Fruit fly (Drosophila melanogaster) ovary, adult (tissue): ENCODE results near the gene Sclp.

Experiments
- CG17801 ChIP-seq: fragments of 200-800 bp; optimal IDR thresholded peaks from 2 replicates; lab custom pipeline; 2019; ENCODE audit warnings: missing biosample characterization, mild to moderate bottlenecking, missing genetic modification characterization, moderate library complexity; ENCODE audit not compliant: partially characterized antibody

Gene Sclp

DNA sequence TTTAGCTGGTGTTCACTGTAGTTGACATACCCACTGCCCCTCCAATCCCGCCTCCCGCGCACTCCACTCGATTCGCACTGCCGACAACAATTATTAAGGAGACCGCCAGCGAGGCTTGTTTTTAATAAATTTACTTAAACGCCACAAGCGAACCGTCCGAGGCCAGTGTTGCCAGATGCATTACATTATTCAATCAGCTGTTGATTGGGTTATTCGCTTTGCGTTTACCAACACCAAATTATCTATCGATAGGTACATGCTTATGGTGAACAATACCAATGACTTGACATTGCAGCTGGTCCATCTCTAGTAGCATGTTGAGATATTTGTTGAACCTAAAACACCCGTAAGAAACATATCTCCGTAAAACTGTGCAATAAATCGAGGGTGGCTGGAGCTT lies 37.5 kb downstream of the Sclp start, which contains the start of the genes CG10353 and SelG:
CG10353 (minus strand) TSS at position 187 of the 400 bp plus-strand sequence.
SelG (plus strand) TSS at position 309 of the 400 bp plus-strand sequence.
- peak; percentile 71 for TF ChIP-seq CG17801 (GFP tag; lab: Kevin White, UChicago)

- no peak for TF ChIP-seq CG17801 (GFP tag; lab: Kevin White, UChicago)
These were observed 39.1 kb downstream of the Sclp start for dm6 chrX:11885356-11885755.

DNA sequence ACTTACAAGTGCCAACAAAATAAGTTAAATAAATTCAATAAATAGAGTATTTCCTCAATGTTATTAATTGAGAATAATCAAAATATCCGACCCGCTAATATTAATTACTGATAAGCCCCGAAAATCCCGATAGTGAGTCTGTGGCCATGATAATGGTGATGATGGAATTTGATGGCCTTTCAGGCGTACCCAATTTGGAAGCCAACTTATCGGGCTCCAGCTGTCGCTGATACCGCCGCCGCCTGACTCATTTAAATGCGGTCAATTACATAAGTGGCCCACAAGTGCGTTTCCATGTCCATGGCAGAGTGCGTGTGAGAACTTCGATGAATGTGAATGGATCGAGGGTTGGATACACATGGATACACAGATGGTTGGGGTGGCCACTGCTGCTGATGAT lies 40.3 kb downstream of the Sclp start:
- no peak for TF ChIP-seq CG17801 (GFP tag; lab: Kevin White, UChicago)

DNA sequence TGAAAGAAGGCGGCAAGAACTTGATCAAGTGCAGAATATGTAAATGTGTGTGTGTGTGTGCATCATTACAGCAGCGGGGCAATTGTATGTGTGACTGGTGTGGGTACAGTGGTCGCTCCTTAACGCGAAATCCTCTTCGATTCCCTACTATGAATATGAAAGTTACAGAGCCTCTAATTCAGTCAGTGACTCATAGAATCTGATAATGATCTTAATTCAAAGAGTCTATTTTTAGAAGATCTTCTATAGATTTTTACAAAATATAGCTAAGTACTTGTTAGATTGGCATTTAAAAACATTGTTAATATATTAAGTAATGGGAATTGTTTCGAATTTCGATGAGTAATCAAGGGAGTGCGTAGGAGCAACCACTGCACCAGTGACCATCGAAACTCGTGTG lies 42.0 kb downstream of the Sclp start:
- peak; percentile 13 for TF ChIP-seq CG17801 (GFP tag; lab: Kevin White, UChicago)

DNA sequence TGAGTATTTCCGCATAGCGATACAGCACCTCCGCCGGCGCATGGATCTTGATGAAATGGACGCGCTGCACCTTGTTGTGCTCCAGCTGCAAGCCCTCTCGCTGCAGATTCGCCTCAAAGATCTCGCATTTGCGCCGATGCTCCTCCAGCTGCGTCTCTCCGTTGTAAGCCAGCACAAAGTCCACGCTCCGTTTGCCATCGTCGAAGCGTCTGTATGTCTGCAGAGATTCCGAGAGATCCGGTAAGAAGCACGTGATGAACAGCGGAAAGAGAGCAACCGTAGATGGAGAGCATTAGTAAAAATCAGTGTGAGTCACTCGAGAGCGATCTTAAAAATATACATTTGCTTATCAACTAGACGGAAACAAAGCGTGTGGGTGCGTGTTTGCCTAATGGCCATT lies 42.8 kb downstream of the Sclp start:
- no peak for TF ChIP-seq CG17801 (GFP tag; lab: Kevin White, UChicago)

dm6 chrX:11877165-11877564 lies 47.3 kb downstream of the Sclp start, which contains the start of gene CG10352:
Gene CG10352, minus strand, starts transcription at chrX:11877168.
- no peak for TF ChIP-seq CG17801 (GFP tag; lab: Kevin White, UChicago)

DNA sequence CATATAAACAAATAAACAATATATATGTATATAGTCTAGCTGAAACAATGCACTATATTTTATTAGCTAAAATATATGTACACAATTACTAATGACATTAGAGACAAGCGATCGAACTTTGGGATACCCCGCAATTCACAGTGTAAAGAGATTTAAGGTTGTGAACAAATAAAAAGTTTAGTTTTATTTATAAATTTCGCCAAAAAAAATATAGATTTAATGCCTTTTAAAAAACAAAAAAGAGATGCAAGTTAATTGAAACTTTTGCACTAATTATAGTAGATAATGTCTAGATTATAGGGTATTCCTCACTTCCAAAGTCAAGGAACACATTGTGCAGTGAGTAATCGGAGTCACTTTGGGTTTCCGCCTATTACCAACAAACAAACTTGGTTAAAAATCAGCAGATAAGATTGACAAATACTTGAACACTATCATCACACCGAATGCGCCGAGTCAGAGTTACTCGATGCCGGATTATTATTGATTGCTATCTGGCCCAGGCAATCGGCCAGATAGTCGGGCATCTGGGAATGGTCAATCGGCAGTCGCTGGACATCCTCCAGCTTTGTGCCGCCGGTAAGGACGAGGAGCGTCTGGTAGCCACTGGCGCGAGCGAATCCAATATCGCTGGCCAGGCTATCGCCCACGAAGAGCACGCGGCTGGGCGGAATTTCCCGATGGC lies 49.2 kb downstream of the Sclp start:
- TF ChIP-seq CG17801 (GFP tag; lab: Kevin White, UChicago): peak; percentile 3

DNA sequence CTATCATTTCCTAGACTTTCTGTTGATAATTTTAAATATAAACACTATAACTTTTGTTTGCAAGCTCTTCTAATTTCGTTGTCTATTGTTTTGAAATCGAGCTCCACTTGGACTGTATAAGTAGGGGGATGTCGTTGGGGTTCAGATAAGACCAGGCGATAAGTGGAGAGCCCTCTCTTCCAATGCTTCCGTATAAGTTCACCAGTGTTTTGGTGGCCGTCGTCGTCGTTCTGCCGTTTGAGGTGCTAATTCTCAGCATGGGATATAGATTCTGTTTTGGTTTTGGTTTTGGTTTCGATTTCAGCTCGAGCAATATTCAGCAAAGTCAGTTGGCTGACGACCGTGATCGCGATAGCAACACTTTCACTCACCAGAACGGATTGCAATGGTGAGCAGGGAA lies 51.3 kb downstream of the Sclp start, which contains the start of gene CG15739:
CG15739 (plus strand) TSS at position 204 of the 400 bp plus-strand sequence.
- no peak for TF ChIP-seq CG17801 (GFP tag; lab: Kevin White, UChicago)

DNA sequence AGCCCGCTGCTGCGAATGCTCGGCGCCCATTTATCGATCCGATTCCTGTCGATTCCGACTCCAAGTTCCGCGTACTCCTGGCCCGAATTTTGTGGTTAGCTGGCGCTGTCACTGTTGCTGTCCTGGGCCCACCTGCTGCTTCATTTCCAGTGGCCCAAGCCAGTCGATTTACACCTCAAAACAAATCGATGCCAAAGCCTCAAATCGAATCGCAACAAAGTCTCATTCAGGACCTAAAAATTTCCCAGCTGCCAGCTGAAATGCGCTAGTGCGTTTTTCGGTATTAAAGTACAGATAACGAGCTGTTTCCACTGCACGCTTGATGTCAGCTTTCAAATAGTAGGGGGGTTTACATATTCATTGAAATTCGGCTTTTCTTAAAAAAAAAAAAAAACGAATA lies 51.9 kb downstream of the Sclp start, which contains the start of gene BORCS5:
BORCS5 (minus strand) TSS at position 263 of the 400 bp plus-strand sequence.
- no peak for TF ChIP-seq CG17801 (GFP tag; lab: Kevin White, UChicago)
